Fruit fly (Drosophila melanogaster) whole organism: Measurements from ENCODE around the gene Acp65Aa.

Source experiments
- CG8478 ChIP-seq: fragments of >200 bp; optimal IDR thresholded peaks from 2 replicates; lab custom pipeline; 2018; ENCODE audit warnings: inconsistent platforms
- EcR ChIP-seq, 2 experiments: fragments of >200 bp; optimal IDR thresholded peaks; 2 replicates each; lab custom pipeline; 2017; ENCODE audit warnings: missing biosample characterization in 2 of 2, missing genetic modification characterization in 2 of 2, missing genetic modification reagents in 2 of 2
- usp ChIP-seq: fragments of >200 bp; optimal IDR thresholded peaks from 2 replicates; lab custom pipeline; 2017; ENCODE audit warnings: missing biosample characterization, missing genetic modification characterization, mixed read lengths

dm6 chr3L:6133546-6133945, 19.0 kb downstream of the Acp65Aa start, which contains the start of gene Lcp65Ag2:
- no peak for TF ChIP-seq CG8478
- TF ChIP-seq usp = no peak
- TF ChIP-seq EcR (GFP tag; optimal IDR thresholded peaks at IDR 0.05; lab: Kevin White, UChicago) = no peak
